Fruit fly (Drosophila melanogaster) whole organism, embryonic: ENCODE measurements around the gene yellow-f.

ENCODE experiments used
- Atf-2 ChIP-seq: fragments of 200-800 bp; sonication (Bioruptor generic); optimal IDR thresholded peaks from 2 replicates; lab custom pipeline; 2016; ENCODE audit warnings: missing biosample characterization, missing genetic modification characterization
- B-H1 ChIP-seq: fragments of 200-800 bp; sonication (Bioruptor generic); IDR thresholded peaks from 3 replicates; pipeline ENCODE4 v1.3.6; 2022; ENCODE audit warnings: missing biosample characterization, missing genetic modification characterization
- B-H2 ChIP-seq: fragments of 200-800 bp; sonication (Bioruptor generic); optimal IDR thresholded peaks from 2 replicates; lab custom pipeline; 2018; ENCODE audit warnings: missing biosample characterization, mild to moderate bottlenecking, missing genetic modification characterization
- Bteb2 ChIP-seq: fragments of 200-800 bp; sonication (Bioruptor generic); optimal IDR thresholded peaks from 2 replicates; lab custom pipeline; 2016; ENCODE audit warnings: missing biosample characterization, missing genetic modification characterization
- C15 ChIP-seq: fragments of 200-800 bp; sonication (Bioruptor generic); IDR thresholded peaks from 3 replicates; pipeline ENCODE4 v1.3.6; 2022; ENCODE audit warnings: missing biosample characterization, missing genetic modification characterization
- CG10274 ChIP-seq: fragments of 200-800 bp; sonication (Bioruptor generic); optimal IDR thresholded peaks from 3 replicates; lab custom pipeline; 2017; ENCODE audit warnings: missing biosample characterization, mild to moderate bottlenecking, missing genetic modification characterization
- CG11085 ChIP-seq: fragments of 200-800 bp; sonication (Bioruptor generic); IDR thresholded peaks from 2 replicates; pipeline ENCODE4 v1.3.6; 2022; ENCODE audit warnings: missing biosample characterization, missing genetic modification characterization
- CG11398 ChIP-seq: fragments of 200-800 bp; sonication (Bioruptor generic); optimal IDR thresholded peaks from 2 replicates; lab custom pipeline; 2016; ENCODE audit warnings: missing biosample characterization, missing genetic modification characterization
- CG12104 ChIP-seq: fragments of 200-800 bp; sonication (Bioruptor generic); optimal IDR thresholded peaks from 3 replicates; lab custom pipeline; 2016; ENCODE audit warnings: missing biosample characterization, missing genetic modification characterization
- CG12219 ChIP-seq: fragments of 200-800 bp; sonication (Bioruptor generic); optimal IDR thresholded peaks from 3 replicates; lab custom pipeline; 2018; ENCODE audit warnings: missing biosample characterization, mild to moderate bottlenecking, missing genetic modification characterization
- CG18262 ChIP-seq: fragments of 200-800 bp; optimal IDR thresholded peaks from 3 replicates; lab custom pipeline; 2019; ENCODE audit warnings: missing biosample characterization, mild to moderate bottlenecking, missing genetic modification characterization, moderate library complexity
- CG2712 ChIP-seq: fragments of 200-800 bp; optimal IDR thresholded peaks from 3 replicates; lab custom pipeline; 2019; ENCODE audit warnings: missing biosample characterization, mild to moderate bottlenecking, missing genetic modification characterization, moderate library complexity
- CG32767 ChIP-seq: fragments of 200-800 bp; sonication (Bioruptor generic); IDR thresholded peaks from 2 replicates; pipeline ENCODE4 v1.3.6; 2022; ENCODE audit warnings: missing biosample characterization, missing genetic modification characterization
- CG33213 ChIP-seq: fragments of 200-800 bp; sonication (Bioruptor generic); optimal IDR thresholded peaks from 3 replicates; lab custom pipeline; 2016; ENCODE audit warnings: missing biosample characterization, missing genetic modification characterization
- CG7271 ChIP-seq: fragments of 200-800 bp; sonication (Bioruptor generic); optimal IDR thresholded peaks from 2 replicates; lab custom pipeline; 2018; ENCODE audit warnings: missing biosample characterization, mild to moderate bottlenecking, missing genetic modification characterization, moderate library complexity
- CG9437 ChIP-seq: fragments of 200-800 bp; sonication (Bioruptor generic); optimal IDR thresholded peaks from 2 replicates; lab custom pipeline; 2018; ENCODE audit warnings: missing biosample characterization, mild to moderate bottlenecking, missing genetic modification characterization
- CG9609 ChIP-seq: fragments of 200-800 bp; sonication (Bioruptor generic); optimal IDR thresholded peaks from 3 replicates; lab custom pipeline; 2016; ENCODE audit warnings: missing biosample characterization, missing genetic modification characterization
- CkIIα-i1 ChIP-seq: fragments of 200-800 bp; sonication (Bioruptor generic); IDR thresholded peaks from 2 replicates; pipeline ENCODE4 v1.3.6; 2022; ENCODE audit warnings: missing biosample characterization, missing genetic modification characterization
- Dp ChIP-seq: fragments of 200-800 bp; sonication (Bioruptor generic); optimal IDR thresholded peaks from 2 replicates; lab custom pipeline; 2018; ENCODE audit warnings: missing biosample characterization, mild to moderate bottlenecking, missing genetic modification characterization, moderate library complexity
- Ets65A ChIP-seq: fragments of 200-800 bp; sonication (Bioruptor generic); peaks from one replicate; lab custom pipeline; 2016; ENCODE audit warnings: missing biosample characterization, missing genetic modification characterization
- HLH3B ChIP-seq: fragments of 200-800 bp; sonication (Bioruptor generic); IDR thresholded peaks from 2 replicates; pipeline ENCODE4 v1.3.6; 2022; ENCODE audit warnings: missing biosample characterization, missing genetic modification characterization
- HLHmδ ChIP-seq: fragments of 200-800 bp; sonication (Bioruptor generic); optimal IDR thresholded peaks from 2 replicates; lab custom pipeline; 2018; ENCODE audit warnings: missing biosample characterization, mild to moderate bottlenecking, missing genetic modification characterization, moderate library complexity
- Med ChIP-seq: fragments of 200-800 bp; sonication (Bioruptor generic); peaks from one replicate; lab custom pipeline; 2016; ENCODE audit warnings: missing biosample characterization, missing genetic modification characterization, mild to moderate bottlenecking, inconsistent platforms, moderate library complexity
- Mes4 ChIP-seq: fragments of 200-800 bp; sonication (Bioruptor generic); optimal IDR thresholded peaks from 2 replicates; lab custom pipeline; 2016; ENCODE audit warnings: missing biosample characterization, missing genetic modification characterization
- Ravus ChIP-seq: fragments of 200-800 bp; sonication (Bioruptor generic); IDR thresholded peaks from 2 replicates; pipeline ENCODE4 v1.3.6; 2022; ENCODE audit warnings: missing biosample characterization, missing genetic modification characterization
- Trl ChIP-seq, 3 experiments: fragments of >200 bp in 2 of 3; fragments of 200-800 bp in 1 of 3; sonication (Bioruptor generic) in 1 of 3; optimal IDR thresholded peaks; 2 replicates in 1 of 3; 3 replicates in 2 of 3; lab custom pipeline; 2016 to 2017; ENCODE audit warnings: missing biosample characterization in 1 of 3, missing genetic modification characterization in 1 of 3
- Xrp1 ChIP-seq: fragments of 200-800 bp; sonication (Bioruptor generic); IDR thresholded peaks from 2 replicates; pipeline ENCODE4 v1.3.6; 2022; ENCODE audit warnings: missing biosample characterization, missing genetic modification characterization
- bbx ChIP-seq: fragments of 200-800 bp; sonication (Bioruptor generic); IDR thresholded peaks from 2 replicates; pipeline ENCODE4 v1.3.6; 2022; ENCODE audit warnings: missing biosample characterization, missing genetic modification characterization; ENCODE audit not compliant: partially characterized antibody
- chif ChIP-seq, 2 experiments: fragments of 200-800 bp; sonication (Bioruptor generic); optimal IDR thresholded peaks; 3 replicates each; lab custom pipeline; 2016; ENCODE audit warnings: missing biosample characterization in 2 of 2, missing genetic modification characterization in 2 of 2
- dan ChIP-seq: fragments of 200-800 bp; sonication (Bioruptor generic); IDR thresholded peaks from 2 replicates; pipeline ENCODE4 v1.3.6; 2022; ENCODE audit warnings: missing biosample characterization, missing genetic modification characterization
- dm ChIP-seq: fragments of 200-800 bp; sonication (Bioruptor generic); optimal IDR thresholded peaks from 3 replicates; lab custom pipeline; 2016; ENCODE audit warnings: missing biosample characterization, missing genetic modification characterization
- dpn ChIP-seq, 2 experiments: fragments of 200-800 bp; sonication (Bioruptor generic); optimal IDR thresholded peaks; 3 replicates each; lab custom pipeline; 2016; ENCODE audit warnings: missing biosample characterization in 2 of 2, missing genetic modification characterization in 2 of 2
- h ChIP-seq: fragments of >200 bp; optimal IDR thresholded peaks from 2 replicates; lab custom pipeline; 2017
- hb ChIP-seq: fragments of 200-800 bp; sonication (Bioruptor generic); IDR thresholded peaks from 3 replicates; pipeline ENCODE4 v1.3.6; 2022; ENCODE audit warnings: missing biosample characterization, missing genetic modification characterization; ENCODE audit not compliant: partially characterized antibody
- her ChIP-seq: fragments of 200-800 bp; sonication (Bioruptor generic); optimal IDR thresholded peaks from 2 replicates; lab custom pipeline; 2016; ENCODE audit warnings: missing biosample characterization, missing genetic modification characterization
- lilli ChIP-seq: fragments of 200-800 bp; sonication (Bioruptor generic); optimal IDR thresholded peaks from 3 replicates; lab custom pipeline; 2016; ENCODE audit warnings: missing biosample characterization, missing genetic modification characterization
- lov ChIP-seq, 2 experiments: fragments of 200-800 bp in 1 of 2; fragments of >200 bp in 1 of 2; sonication (Bioruptor generic) in 1 of 2; IDR thresholded peaks in 1 of 2; optimal IDR thresholded peaks in 1 of 2; 2 replicates in 1 of 2; 3 replicates in 1 of 2; pipeline versions ENCODE4 v1.3.6 to Lab custom; 2017 to 2022; ENCODE audit warnings: missing biosample characterization in 1 of 2, missing genetic modification characterization in 1 of 2
- maf-S ChIP-seq: fragments of 200-800 bp; sonication (Bioruptor generic); optimal IDR thresholded peaks from 2 replicates; lab custom pipeline; 2016; ENCODE audit warnings: missing biosample characterization, missing genetic modification characterization
- nmo ChIP-seq: fragments of 200-800 bp; sonication (Bioruptor generic); optimal IDR thresholded peaks from 2 replicates; lab custom pipeline; 2018; ENCODE audit warnings: missing biosample characterization, mild to moderate bottlenecking, missing genetic modification characterization, moderate library complexity
- nom ChIP-seq: fragments of 200-800 bp; sonication (Bioruptor generic); optimal IDR thresholded peaks from 2 replicates; lab custom pipeline; 2017; ENCODE audit warnings: missing biosample characterization, missing genetic modification characterization, mild to moderate bottlenecking, moderate library complexity, missing genetic modification reagents
- org-1 ChIP-seq: fragments of 200-800 bp; sonication (Bioruptor generic); optimal IDR thresholded peaks from 2 replicates; lab custom pipeline; 2017; ENCODE audit warnings: missing biosample characterization, missing genetic modification characterization
- pb ChIP-seq: fragments of 200-800 bp; sonication (Bioruptor generic); optimal IDR thresholded peaks from 3 replicates; lab custom pipeline; 2016; ENCODE audit warnings: missing biosample characterization, missing genetic modification characterization
- phol ChIP-seq: fragments of 200-800 bp; sonication (Bioruptor generic); optimal IDR thresholded peaks from 3 replicates; lab custom pipeline; 2018; ENCODE audit warnings: missing biosample characterization, mild to moderate bottlenecking, missing genetic modification characterization, moderate library complexity
- pita ChIP-seq: fragments of 200-800 bp; sonication (Bioruptor generic); optimal IDR thresholded peaks from 2 replicates; lab custom pipeline; 2017; ENCODE audit warnings: missing biosample characterization, mild to moderate bottlenecking, missing genetic modification characterization
- sc ChIP-seq, 3 experiments: fragments of >200 bp in 2 of 3; fragments of 200-800 bp in 1 of 3; sonication (Bioruptor generic) in 1 of 3; optimal IDR thresholded peaks; 2 replicates in 2 of 3; 3 replicates in 1 of 3; lab custom pipeline; 2017; ENCODE audit warnings: mild to moderate bottlenecking in 1 of 3, missing biosample characterization in 1 of 3, missing genetic modification characterization in 1 of 3, missing genetic modification reagents in 1 of 3
- seq ChIP-seq: fragments of 200-800 bp; sonication (Bioruptor generic); IDR thresholded peaks from 2 replicates; pipeline ENCODE4 v1.3.6; 2022; ENCODE audit warnings: missing biosample characterization, missing genetic modification characterization
- tap ChIP-seq: fragments of 200-800 bp; optimal IDR thresholded peaks from 3 replicates; lab custom pipeline; 2019; ENCODE audit warnings: missing biosample characterization, mild to moderate bottlenecking, missing genetic modification characterization, moderate library complexity
- trh ChIP-seq: fragments of 200-800 bp; sonication (Bioruptor generic); optimal IDR thresholded peaks from 2 replicates; lab custom pipeline; 2016; ENCODE audit warnings: missing biosample characterization, missing genetic modification characterization
- tup ChIP-seq: fragments of 200-800 bp; sonication (Bioruptor generic); optimal IDR thresholded peaks from 2 replicates; lab custom pipeline; 2016; ENCODE audit warnings: missing biosample characterization, mild to moderate bottlenecking, missing genetic modification characterization, moderate library complexity
- wek ChIP-seq: fragments of 200-800 bp; sonication (Bioruptor generic); optimal IDR thresholded peaks from 3 replicates; lab custom pipeline; 2018; ENCODE audit warnings: missing biosample characterization, mild to moderate bottlenecking, missing genetic modification characterization, moderate library complexity

The yellow-f gene

dm6 chr3R:12980628-12981219 is 12.3 kb downstream of the yellow-f start, which contains the start of gene Paip2 (continued):
- no peak for TF ChIP-seq dan (GFP tag; lab: Robert Waterston, UW)
- no peak for TF ChIP-seq wek (GFP tag; lab: Kevin White, UChicago)
- TF ChIP-seq sc (optimal IDR thresholded peaks at IDR 0.05; lab: Kevin White, UChicago), result no peak
- no peak for TF ChIP-seq sc (GFP tag; optimal IDR thresholded peaks at IDR 0.05; lab: Kevin White, UChicago)
- TF ChIP-seq nom (GFP tag; lab: Kevin White, UChicago), result no peak
- TF ChIP-seq CG9437 (GFP tag; lab: Kevin White, UChicago), result no peak
- TF ChIP-seq CG10274 (GFP tag; lab: Kevin White, UChicago), result no peak
- no peak for TF ChIP-seq Atf-2
- peak; percentile 71 for TF ChIP-seq nmo (GFP tag; lab: Kevin White, UChicago)
- TF ChIP-seq trh, result no peak
- TF ChIP-seq dpn (GFP tag; optimal IDR thresholded peaks at IDR 0.05; lab: Kevin White, UChicago), result peak in 1 of 2 experiments; percentile 5
- TF ChIP-seq lilli (GFP tag; lab: Kevin White, UChicago), result no peak
- no peak for TF ChIP-seq B-H2 (GFP tag; lab: Kevin White, UChicago)
- peak; percentile 89 for TF ChIP-seq pita
- no peak for TF ChIP-seq B-H1
- no peak for TF ChIP-seq lov (optimal IDR thresholded peaks at IDR 0.05; lab: Kevin White, UChicago)
- no peak for TF ChIP-seq lov (GFP tag; IDR thresholded peaks at IDR 0.05; lab: Robert Waterston, UW)
- no peak for TF ChIP-seq Ravus
- TF ChIP-seq Xrp1 (GFP tag; lab: Robert Waterston, UW), result no peak
- TF ChIP-seq dm (GFP tag; lab: Kevin White, UChicago), result peak; percentile 39
- no peak for TF ChIP-seq tup (GFP tag; lab: Kevin White, UChicago)
- TF ChIP-seq tap, result no peak
- TF ChIP-seq C15 (GFP tag; lab: Robert Waterston, UW), result no peak
- TF ChIP-seq CG12104 (GFP tag; lab: Kevin White, UChicago), result peak; percentile 34
- TF ChIP-seq CG32767 (GFP tag; lab: Robert Waterston, UW), result no peak
- TF ChIP-seq her (GFP tag; lab: Kevin White, UChicago), result no peak
- TF ChIP-seq CG2712 (tag; lab: Kevin White, UChicago), result peak; percentile 60
- TF ChIP-seq org-1 (GFP tag; lab: Kevin White, UChicago), result no peak
- TF ChIP-seq seq, result no peak
- TF ChIP-seq CkIIα-i1, result no peak
- TF ChIP-seq CG12219 (GFP tag; lab: Kevin White, UChicago), result no peak
- no peak for TF ChIP-seq maf-S (GFP tag; lab: Kevin White, UChicago)
- TF ChIP-seq CG33213 (GFP tag; lab: Kevin White, UChicago), result peak; percentile 6
- no peak for TF ChIP-seq Trl (optimal IDR thresholded peaks at IDR 0.05; lab: Kevin White, UChicago)
- peak; percentile 28 for TF ChIP-seq Trl (GFP tag; optimal IDR thresholded peaks at IDR 0.05; lab: Kevin White, UChicago)
- peak; percentile 2 for TF ChIP-seq CG18262 (tag; lab: Kevin White, UChicago)
- TF ChIP-seq CG11085, result no peak
- TF ChIP-seq Dp (GFP tag; lab: Kevin White, UChicago), result peak; percentile 91
- TF ChIP-seq pb (GFP tag; lab: Kevin White, UChicago), result no peak
- TF ChIP-seq h (lab: Kevin White, UChicago), result no peak
- no peak for TF ChIP-seq HLH3B (GFP tag; lab: Robert Waterston, UW)
- TF ChIP-seq CG9609, result no peak
- no peak for TF ChIP-seq Bteb2 (GFP tag; lab: Kevin White, UChicago)
- peak; percentile 98 for TF ChIP-seq hb (GFP tag; lab: Robert Waterston, UW)
- peak; percentile 92 for TF ChIP-seq Ets65A (GFP tag; lab: Kevin White, UChicago)
- peak; percentile 90 for TF ChIP-seq Med
- TF ChIP-seq chif (GFP tag; optimal IDR thresholded peaks at IDR 0.05; lab: Kevin White, UChicago), result no peak
- peak; percentile 64 for TF ChIP-seq phol (tag; lab: Kevin White, UChicago)
- peak; percentile 97 for TF ChIP-seq bbx (GFP tag; lab: Robert Waterston, UW)
- no peak for TF ChIP-seq CG11398 (GFP tag; lab: Kevin White, UChicago)
- TF ChIP-seq HLHmδ (GFP tag; lab: Kevin White, UChicago), result no peak
- no peak for TF ChIP-seq CG7271 (tag; lab: Kevin White, UChicago)
- no peak for TF ChIP-seq Mes4
